Fruit fly (Drosophila melanogaster) whole organism, embryonic: ENCODE results near the gene CG5445.
A peak's percentile ranks its signal among the peaks of the same experiment; 100 is the strongest.

Experiments used
- Atf-2 ChIP-seq: fragments of 200-800 bp; sonication (Bioruptor generic); optimal IDR thresholded peaks from 2 replicates; lab custom pipeline; 2016; ENCODE audit warnings: missing biosample characterization, missing genetic modification characterization
- B-H2 ChIP-seq: fragments of 200-800 bp; sonication (Bioruptor generic); optimal IDR thresholded peaks from 2 replicates; lab custom pipeline; 2018; ENCODE audit warnings: missing biosample characterization, mild to moderate bottlenecking, missing genetic modification characterization
- CG10274 ChIP-seq: fragments of 200-800 bp; sonication (Bioruptor generic); optimal IDR thresholded peaks from 3 replicates; lab custom pipeline; 2017; ENCODE audit warnings: missing biosample characterization, mild to moderate bottlenecking, missing genetic modification characterization
- CG10959 ChIP-seq: fragments of 200-800 bp; sonication (Bioruptor generic); IDR thresholded peaks from 2 replicates; pipeline ENCODE4 v1.3.6; 2022; ENCODE audit warnings: missing biosample characterization, missing genetic modification characterization
- CG11723 ChIP-seq: fragments of 200-800 bp; sonication (Bioruptor generic); optimal IDR thresholded peaks from 2 replicates; lab custom pipeline; 2017; ENCODE audit warnings: missing biosample characterization, mild to moderate bottlenecking, missing genetic modification characterization
- CG12299 ChIP-seq: fragments of 200-800 bp; sonication (Bioruptor generic); optimal IDR thresholded peaks from 2 replicates; lab custom pipeline; 2018; ENCODE audit warnings: missing biosample characterization, mild to moderate bottlenecking, missing genetic modification characterization
- CG1233 ChIP-seq: fragments of 200-800 bp; sonication (Bioruptor generic); optimal IDR thresholded peaks from 4 replicates; lab custom pipeline; 2018; ENCODE audit warnings: missing biosample characterization, mild to moderate bottlenecking, missing genetic modification characterization
- CG15011 ChIP-seq: fragments of 200-800 bp; sonication (Bioruptor generic); optimal IDR thresholded peaks from 3 replicates; lab custom pipeline; 2018; ENCODE audit warnings: missing biosample characterization, mild to moderate bottlenecking, missing genetic modification characterization
- CG17568 ChIP-seq: fragments of 200-800 bp; sonication (Bioruptor generic); optimal IDR thresholded peaks from 2 replicates; lab custom pipeline; 2018; ENCODE audit warnings: missing biosample characterization, mild to moderate bottlenecking, missing genetic modification characterization, moderate library complexity
- CG18764 ChIP-seq: fragments of 200-800 bp; sonication (Bioruptor generic); optimal IDR thresholded peaks from 3 replicates; lab custom pipeline; 2016; ENCODE audit warnings: missing biosample characterization, missing genetic modification characterization
- CG2120 ChIP-seq: fragments of 200-800 bp; sonication (Bioruptor generic); optimal IDR thresholded peaks from 3 replicates; lab custom pipeline; 2016; ENCODE audit warnings: missing biosample characterization, missing genetic modification characterization
- CG30431 ChIP-seq: fragments of 200-800 bp; sonication (Bioruptor generic); optimal IDR thresholded peaks from 2 replicates; lab custom pipeline; 2017; ENCODE audit warnings: missing biosample characterization, missing genetic modification characterization
- CG3407 ChIP-seq: fragments of 200-800 bp; sonication (Bioruptor generic); optimal IDR thresholded peaks from 2 replicates; lab custom pipeline; 2018; ENCODE audit warnings: missing biosample characterization, mild to moderate bottlenecking, missing genetic modification characterization
- CG34422 ChIP-seq: fragments of 200-800 bp; sonication (Bioruptor generic); IDR thresholded peaks from 3 replicates; pipeline ENCODE4 v1.3.6; 2022; ENCODE audit warnings: missing biosample characterization, missing genetic modification characterization
- CG3847 ChIP-seq: fragments of 200-800 bp; sonication (Bioruptor generic); IDR thresholded peaks from 2 replicates; pipeline ENCODE4 v1.3.6; 2022; ENCODE audit warnings: missing biosample characterization, missing genetic modification characterization
- CG4707 ChIP-seq: fragments of 200-800 bp; sonication (Bioruptor generic); optimal IDR thresholded peaks from 2 replicates; lab custom pipeline; 2018; ENCODE audit warnings: missing biosample characterization, mild to moderate bottlenecking, missing genetic modification characterization, moderate library complexity
- CG6683 ChIP-seq: fragments of 200-800 bp; sonication (Bioruptor generic); optimal IDR thresholded peaks from 2 replicates; lab custom pipeline; 2017; ENCODE audit warnings: missing biosample characterization, mild to moderate bottlenecking, missing genetic modification characterization, missing genetic modification reagents
- CG6854 ChIP-seq: fragments of 200-800 bp; sonication (Bioruptor generic); optimal IDR thresholded peaks from 3 replicates; lab custom pipeline; 2017; ENCODE audit warnings: missing biosample characterization, mild to moderate bottlenecking, missing genetic modification characterization
- CG8290 ChIP-seq, 3 experiments: fragments of 200-800 bp; sonication (Bioruptor generic); optimal IDR thresholded peaks; 2 replicates each; lab custom pipeline; 2016 to 2019; ENCODE audit warnings: missing biosample characterization in 3 of 3, missing genetic modification characterization in 3 of 3, mild to moderate bottlenecking in 2 of 3, moderate library complexity in 1 of 3
- Ets65A ChIP-seq: fragments of 200-800 bp; sonication (Bioruptor generic); peaks from one replicate; lab custom pipeline; 2016; ENCODE audit warnings: missing biosample characterization, missing genetic modification characterization
- GATAe ChIP-seq: fragments of 200-800 bp; sonication (Bioruptor generic); conservative IDR thresholded peaks from 2 replicates; pipeline ENCODE4 v1.3.6; 2022; ENCODE audit warnings: missing biosample characterization, missing genetic modification characterization
- Hmx ChIP-seq: fragments of 200-800 bp; sonication (Bioruptor generic); optimal IDR thresholded peaks from 2 replicates; lab custom pipeline; 2016; ENCODE audit warnings: missing biosample characterization, missing genetic modification characterization
- Hsf ChIP-seq: fragments of 200-800 bp; sonication (Bioruptor generic); optimal IDR thresholded peaks from 3 replicates; lab custom pipeline; 2016; ENCODE audit warnings: missing biosample characterization, missing genetic modification characterization
- Lim3 ChIP-seq: fragments of 200-800 bp; sonication (Bioruptor generic); IDR thresholded peaks from 2 replicates; pipeline ENCODE4 v1.3.6; 2022; ENCODE audit warnings: missing biosample characterization, missing genetic modification characterization
- Mes4 ChIP-seq: fragments of 200-800 bp; sonication (Bioruptor generic); optimal IDR thresholded peaks from 2 replicates; lab custom pipeline; 2016; ENCODE audit warnings: missing biosample characterization, missing genetic modification characterization
- Sox100B ChIP-seq: fragments of 200-800 bp; sonication (Bioruptor generic); optimal IDR thresholded peaks from 3 replicates; lab custom pipeline; 2018; ENCODE audit warnings: missing biosample characterization, mild to moderate bottlenecking, missing genetic modification characterization
- Tbp ChIP-seq: fragments of >200 bp; optimal IDR thresholded peaks from 2 replicates; lab custom pipeline; 2018; ENCODE audit warnings: missing biosample characterization, missing genetic modification characterization
- Trl ChIP-seq, 3 experiments: fragments of >200 bp in 2 of 3; fragments of 200-800 bp in 1 of 3; sonication (Bioruptor generic) in 1 of 3; optimal IDR thresholded peaks; 2 replicates in 1 of 3; 3 replicates in 2 of 3; lab custom pipeline; 2016 to 2017; ENCODE audit warnings: missing biosample characterization in 1 of 3, missing genetic modification characterization in 1 of 3
- bbx ChIP-seq: fragments of 200-800 bp; sonication (Bioruptor generic); IDR thresholded peaks from 2 replicates; pipeline ENCODE4 v1.3.6; 2022; ENCODE audit warnings: missing biosample characterization, missing genetic modification characterization; ENCODE audit not compliant: partially characterized antibody
- btn ChIP-seq: fragments of 200-800 bp; sonication (Bioruptor generic); optimal IDR thresholded peaks from 2 replicates; lab custom pipeline; 2016; ENCODE audit warnings: missing biosample characterization, missing genetic modification characterization
- cad ChIP-seq: fragments of >200 bp; optimal IDR thresholded peaks from 2 replicates; lab custom pipeline; 2017; ENCODE audit warnings: missing biosample characterization, missing genetic modification characterization
- crc ChIP-seq: fragments of 200-800 bp; sonication (Bioruptor generic); optimal IDR thresholded peaks from 2 replicates; lab custom pipeline; 2016; ENCODE audit warnings: missing biosample characterization, missing genetic modification characterization
- disco-r ChIP-seq: fragments of 200-800 bp; sonication (Bioruptor generic); optimal IDR thresholded peaks from 2 replicates; lab custom pipeline; 2016; ENCODE audit warnings: missing biosample characterization, missing genetic modification characterization
- fd96Cb ChIP-seq: fragments of 200-800 bp; sonication (Bioruptor generic); optimal IDR thresholded peaks from 2 replicates; lab custom pipeline; 2018; ENCODE audit warnings: missing biosample characterization, mild to moderate bottlenecking, missing genetic modification characterization, moderate library complexity
- insv ChIP-seq, 2 experiments: fragments of 200-800 bp; sonication (Bioruptor generic); optimal IDR thresholded peaks; 3 replicates each; lab custom pipeline; 2016 to 2018; ENCODE audit warnings: missing biosample characterization in 2 of 2, missing genetic modification characterization in 2 of 2
- kay ChIP-seq: fragments of 200-800 bp; sonication (Bioruptor generic); optimal IDR thresholded peaks from 2 replicates; lab custom pipeline; 2016; ENCODE audit warnings: missing biosample characterization, missing genetic modification characterization
- luna ChIP-seq: fragments of 200-800 bp; sonication (Bioruptor generic); optimal IDR thresholded peaks from 2 replicates; lab custom pipeline; 2016; ENCODE audit warnings: missing biosample characterization, missing genetic modification characterization
- mam ChIP-seq: fragments of 200-800 bp; sonication (Bioruptor generic); optimal IDR thresholded peaks from 3 replicates; lab custom pipeline; 2016; ENCODE audit warnings: missing biosample characterization, missing genetic modification characterization
- mirr ChIP-seq: fragments of 200-800 bp; sonication (Bioruptor generic); optimal IDR thresholded peaks from 3 replicates; lab custom pipeline; 2018; ENCODE audit warnings: missing biosample characterization, mild to moderate bottlenecking, missing genetic modification characterization
- mld ChIP-seq: fragments of 200-800 bp; sonication (Bioruptor generic); IDR thresholded peaks from 3 replicates; pipeline ENCODE4 v1.3.6; 2022; ENCODE audit warnings: missing biosample characterization, missing genetic modification characterization; ENCODE audit not compliant: partially characterized antibody
- nau ChIP-seq: fragments of 200-800 bp; sonication (Bioruptor generic); optimal IDR thresholded peaks from 3 replicates; lab custom pipeline; 2017; ENCODE audit warnings: missing biosample characterization, mild to moderate bottlenecking, missing genetic modification characterization, missing genetic modification reagents
- nmo ChIP-seq: fragments of 200-800 bp; sonication (Bioruptor generic); optimal IDR thresholded peaks from 2 replicates; lab custom pipeline; 2018; ENCODE audit warnings: missing biosample characterization, mild to moderate bottlenecking, missing genetic modification characterization, moderate library complexity
- onecut ChIP-seq: fragments of 200-800 bp; sonication (Bioruptor generic); IDR thresholded peaks from 2 replicates; pipeline ENCODE4 v1.3.6; 2022; ENCODE audit warnings: missing biosample characterization, missing genetic modification characterization
- org-1 ChIP-seq: fragments of 200-800 bp; sonication (Bioruptor generic); optimal IDR thresholded peaks from 2 replicates; lab custom pipeline; 2017; ENCODE audit warnings: missing biosample characterization, missing genetic modification characterization
- pnt ChIP-seq: fragments of 200-800 bp; sonication (Bioruptor generic); optimal IDR thresholded peaks from 3 replicates; lab custom pipeline; 2016; ENCODE audit warnings: missing biosample characterization, missing genetic modification characterization
- pros ChIP-seq: fragments of 200-800 bp; sonication (Bioruptor generic); optimal IDR thresholded peaks from 3 replicates; lab custom pipeline; 2019; ENCODE audit warnings: missing biosample characterization, mild to moderate bottlenecking, missing genetic modification characterization, moderate library complexity
- stc ChIP-seq: fragments of 200-800 bp; sonication (Bioruptor generic); IDR thresholded peaks from 2 replicates; pipeline ENCODE4 v1.3.6; 2022; ENCODE audit warnings: missing biosample characterization, missing genetic modification characterization
- wek ChIP-seq: fragments of 200-800 bp; sonication (Bioruptor generic); optimal IDR thresholded peaks from 3 replicates; lab custom pipeline; 2018; ENCODE audit warnings: missing biosample characterization, mild to moderate bottlenecking, missing genetic modification characterization, moderate library complexity
- yki ChIP-seq: fragments of >200 bp; optimal IDR thresholded peaks from 3 replicates; lab custom pipeline; 2018
- zf30C ChIP-seq: fragments of 200-800 bp; sonication (Bioruptor generic); optimal IDR thresholded peaks from 3 replicates; lab custom pipeline; 2018; ENCODE audit warnings: missing biosample characterization, mild to moderate bottlenecking, missing genetic modification characterization

Gene CG5445

DNA sequence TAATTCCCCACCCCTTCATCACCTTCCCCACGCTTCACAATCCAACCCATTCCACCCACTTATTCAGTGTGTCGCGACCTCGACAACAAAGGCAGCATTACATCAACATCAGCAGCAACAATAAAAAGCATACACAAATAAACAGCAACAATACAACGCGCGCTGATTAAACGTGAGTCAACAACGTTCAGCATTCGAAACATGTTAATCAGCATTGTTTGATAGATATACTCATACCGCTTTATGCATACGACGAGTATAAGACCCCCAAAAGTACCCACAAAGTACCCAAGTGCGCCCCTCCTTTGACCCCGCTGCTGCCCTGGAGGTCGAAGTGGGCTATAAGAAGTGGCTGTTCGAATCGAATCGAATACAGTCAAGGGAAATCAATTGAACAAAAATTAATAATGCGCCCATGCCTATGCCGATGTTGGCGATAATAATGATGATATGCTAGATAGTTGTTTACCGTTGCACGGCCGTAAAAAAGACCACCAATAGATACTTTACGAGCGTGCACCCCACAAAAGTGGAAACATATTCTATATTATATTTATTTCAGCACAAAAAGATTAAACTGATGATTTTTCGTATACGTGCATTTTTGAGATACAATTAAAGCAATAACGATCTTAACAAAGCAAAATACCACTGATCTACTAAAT lies 12.0 kb downstream of the CG5445 start:
- TF ChIP-seq CG8290 (GFP tag; optimal IDR thresholded peaks at IDR 0.05; lab: Kevin White, UChicago) (no peak), CG8290 (tag; optimal IDR thresholded peaks at IDR 0.05; lab: Kevin White, UChicago) (peak in 1 of 2 experiments; percentile 68), bbx (GFP tag; lab: Robert Waterston, UW) (no peak), CG34422 (GFP tag; lab: Robert Waterston, UW) (peak; percentile 31; the same call in 1 of the 3 replicates), onecut (GFP tag; lab: Robert Waterston, UW) (no peak), pnt (GFP tag; lab: Kevin White, UChicago) (no peak), fd96Cb (no peak), Trl (optimal IDR thresholded peaks at IDR 0.05; lab: Kevin White, UChicago) (no peak), Trl (GFP tag; optimal IDR thresholded peaks at IDR 0.05; lab: Kevin White, UChicago) (peak; percentile 24), Sox100B (GFP tag; lab: Kevin White, UChicago) (no peak), B-H2 (peak; percentile 34), org-1 (GFP tag; lab: Kevin White, UChicago) (peak; percentile 28), CG3847 (GFP tag; lab: Robert Waterston, UW) (no peak), Hsf (no peak), insv (GFP tag; optimal IDR thresholded peaks at IDR 0.05; lab: Kevin White, UChicago) (no peak), kay (GFP tag; lab: Kevin White, UChicago) (no peak), CG12299 (tag; lab: Kevin White, UChicago) (no peak), disco-r (no peak), nmo (GFP tag; lab: Kevin White, UChicago) (no peak), wek (peak; percentile 52), Tbp (no peak), luna (GFP tag; lab: Kevin White, UChicago) (no peak), CG4707 (GFP tag; lab: Kevin White, UChicago) (peak; percentile 27), CG17568 (GFP tag; lab: Kevin White, UChicago) (peak; percentile 30), CG18764 (GFP tag; lab: Kevin White, UChicago) (no peak), cad (GFP tag; lab: Kevin White, UChicago) (no peak), yki (no peak), zf30C (GFP tag; lab: Kevin White, UChicago) (no peak), GATAe (GFP tag; lab: Robert Waterston, UW) (no peak), CG11723 (GFP tag; lab: Kevin White, UChicago) (no peak), crc (GFP tag; lab: Kevin White, UChicago) (no peak), mirr (peak; percentile 93), CG1233 (GFP tag; lab: Kevin White, UChicago) (no peak), nau (peak; percentile 33), btn (GFP tag; lab: Kevin White, UChicago) (no peak), Hmx (no peak), CG3407 (GFP tag; lab: Kevin White, UChicago) (no peak), stc (GFP tag; lab: Robert Waterston, UW) (no peak), CG30431 (GFP tag; lab: Kevin White, UChicago) (no peak), CG15011 (GFP tag; lab: Kevin White, UChicago) (no peak), CG6683 (GFP tag; lab: Kevin White, UChicago) (peak; percentile 15), Ets65A (GFP tag; lab: Kevin White, UChicago) (peak; percentile 53), pros (GFP tag; lab: Kevin White, UChicago) (no peak), mld (GFP tag; lab: Robert Waterston, UW) (0 out of 3 replicates have a peak, but pooled peaks have one; percentile 42), mam (GFP tag; lab: Kevin White, UChicago) (no peak), CG6854 (GFP tag; lab: Kevin White, UChicago) (no peak), Mes4 (GFP tag; lab: Kevin White, UChicago) (peak; percentile 16), CG10959 (GFP tag; lab: Robert Waterston, UW) (no peak), Lim3 (GFP tag; lab: Robert Waterston, UW) (no peak), CG10274 (GFP tag; lab: Kevin White, UChicago) (no peak), Atf-2 (GFP tag; lab: Kevin White, UChicago) (no peak), CG2120 (GFP tag; lab: Kevin White, UChicago) (no peak)
